Fruit fly (Drosophila melanogaster) whole organism, embryonic: ENCODE data around the gene CG32074.
A peak's percentile ranks its signal among the peaks of the same experiment; 100 is the strongest.

ENCODE experiments used
- Abd-B ChIP-seq: fragments of 200-800 bp; sonication (Bioruptor generic); optimal IDR thresholded peaks from 2 replicates; lab custom pipeline; 2018; ENCODE audit warnings: missing biosample characterization, mild to moderate bottlenecking, missing genetic modification characterization, moderate library complexity
- Asciz ChIP-seq: fragments of 200-800 bp; sonication (Bioruptor generic); optimal IDR thresholded peaks from 2 replicates; lab custom pipeline; 2017; ENCODE audit warnings: missing biosample characterization, mild to moderate bottlenecking, missing genetic modification characterization, missing genetic modification reagents
- Bteb2 ChIP-seq: fragments of 200-800 bp; sonication (Bioruptor generic); optimal IDR thresholded peaks from 2 replicates; lab custom pipeline; 2016; ENCODE audit warnings: missing biosample characterization, missing genetic modification characterization
- CG10209 ChIP-seq: fragments of 200-800 bp; sonication (Bioruptor generic); optimal IDR thresholded peaks from 3 replicates; lab custom pipeline; 2017; ENCODE audit warnings: missing biosample characterization, mild to moderate bottlenecking, missing genetic modification characterization, missing genetic modification reagents
- CG10274 ChIP-seq: fragments of 200-800 bp; sonication (Bioruptor generic); optimal IDR thresholded peaks from 3 replicates; lab custom pipeline; 2017; ENCODE audit warnings: missing biosample characterization, mild to moderate bottlenecking, missing genetic modification characterization
- CG10462 ChIP-seq: fragments of 200-800 bp; sonication (Bioruptor generic); optimal IDR thresholded peaks from 2 replicates; lab custom pipeline; 2016; ENCODE audit warnings: missing biosample characterization, missing genetic modification characterization
- CG12659 ChIP-seq: fragments of 200-800 bp; sonication (Bioruptor generic); optimal IDR thresholded peaks from 3 replicates; lab custom pipeline; 2017; ENCODE audit warnings: mild to moderate bottlenecking, missing biosample characterization, missing genetic modification reagents, missing genetic modification characterization
- CG1529 ChIP-seq: fragments of 200-800 bp; sonication (Bioruptor generic); optimal IDR thresholded peaks from 3 replicates; lab custom pipeline; 2018; ENCODE audit warnings: missing biosample characterization, missing genetic modification characterization
- CG15696 ChIP-seq: fragments of 200-800 bp; sonication (Bioruptor generic); optimal IDR thresholded peaks from 2 replicates; lab custom pipeline; 2019; ENCODE audit warnings: missing biosample characterization, mild to moderate bottlenecking, missing genetic modification characterization, moderate library complexity
- CG1647 ChIP-seq: fragments of 200-800 bp; sonication (Bioruptor generic); optimal IDR thresholded peaks from 3 replicates; lab custom pipeline; 2016; ENCODE audit warnings: missing biosample characterization, missing genetic modification characterization
- CG17328 ChIP-seq: fragments of 200-800 bp; sonication (Bioruptor generic); IDR thresholded peaks from 2 replicates; pipeline ENCODE4 v1.3.6; 2022; ENCODE audit warnings: missing biosample characterization, missing genetic modification characterization
- CG17361 ChIP-seq: fragments of 200-800 bp; sonication (Bioruptor generic); IDR thresholded peaks from 3 replicates; pipeline ENCODE4 v1.3.6; 2022; ENCODE audit warnings: missing biosample characterization, missing genetic modification characterization
- CG17568 ChIP-seq: fragments of 200-800 bp; sonication (Bioruptor generic); optimal IDR thresholded peaks from 2 replicates; lab custom pipeline; 2018; ENCODE audit warnings: missing biosample characterization, mild to moderate bottlenecking, missing genetic modification characterization, moderate library complexity
- CG18011 ChIP-seq: fragments of 200-800 bp; sonication (Bioruptor generic); optimal IDR thresholded peaks from 2 replicates; lab custom pipeline; 2017; ENCODE audit warnings: missing biosample characterization, missing genetic modification characterization, mild to moderate bottlenecking, moderate library complexity, missing genotype
- CG2120 ChIP-seq: fragments of 200-800 bp; sonication (Bioruptor generic); optimal IDR thresholded peaks from 3 replicates; lab custom pipeline; 2016; ENCODE audit warnings: missing biosample characterization, missing genetic modification characterization
- CG4617 ChIP-seq: fragments of 200-800 bp; sonication (Bioruptor generic); optimal IDR thresholded peaks from 3 replicates; lab custom pipeline; 2016; ENCODE audit warnings: missing biosample characterization, missing genetic modification characterization, borderline replicate concordance
- CG7372 ChIP-seq: fragments of 200-800 bp; sonication (Bioruptor generic); IDR thresholded peaks from 2 replicates; pipeline ENCODE4 v1.3.6; 2022; ENCODE audit warnings: missing biosample characterization, missing genetic modification characterization
- CG8944 ChIP-seq: fragments of 200-800 bp; sonication (Bioruptor generic); optimal IDR thresholded peaks from 3 replicates; lab custom pipeline; 2016; ENCODE audit warnings: missing biosample characterization, missing genetic modification characterization
- CkIIα-i1 ChIP-seq: fragments of 200-800 bp; sonication (Bioruptor generic); IDR thresholded peaks from 2 replicates; pipeline ENCODE4 v1.3.6; 2022; ENCODE audit warnings: missing biosample characterization, missing genetic modification characterization
- D ChIP-seq, 2 experiments: fragments of 200-800 bp in 1 of 2; fragments of >200 bp in 1 of 2; sonication (Bioruptor generic) in 1 of 2; optimal IDR thresholded peaks; 2 replicates in 1 of 2; 3 replicates in 1 of 2; lab custom pipeline; 2017; ENCODE audit warnings: mild to moderate bottlenecking in 1 of 2, missing biosample characterization in 1 of 2, missing genetic modification characterization in 1 of 2, missing genetic modification reagents in 1 of 2
- D19A ChIP-seq: fragments of 200-800 bp; optimal IDR thresholded peaks from 3 replicates; lab custom pipeline; 2019; ENCODE audit warnings: missing biosample characterization, mild to moderate bottlenecking, missing genetic modification characterization, moderate library complexity
- Dbx ChIP-seq: fragments of 200-800 bp; sonication (Bioruptor generic); IDR thresholded peaks from 3 replicates; pipeline ENCODE4 v1.3.6; 2022; ENCODE audit warnings: missing biosample characterization, missing genetic modification characterization
- Dip2 ChIP-seq: fragments of 200-800 bp; sonication (Bioruptor generic); IDR thresholded peaks from 2 replicates; pipeline ENCODE4 v1.3.6; 2022; ENCODE audit warnings: missing biosample characterization, missing genetic modification characterization
- Doc2 ChIP-seq: fragments of 200-800 bp; sonication (Bioruptor generic); IDR thresholded peaks from 2 replicates; pipeline ENCODE4 v1.3.6; 2022; ENCODE audit warnings: missing biosample characterization, missing genetic modification characterization
- H2.0 ChIP-seq: fragments of 200-800 bp; sonication (Bioruptor generic); IDR thresholded peaks from 2 replicates; pipeline ENCODE4 v1.3.6; 2022; ENCODE audit warnings: missing biosample characterization, missing genetic modification characterization
- Hr51 ChIP-seq, 2 experiments: fragments of 200-800 bp; sonication (Bioruptor generic); optimal IDR thresholded peaks; 2 replicates in 1 of 2; 3 replicates in 1 of 2; lab custom pipeline; 2016 to 2018; ENCODE audit warnings: missing biosample characterization in 2 of 2, missing genetic modification characterization in 2 of 2, mild to moderate bottlenecking in 1 of 2, moderate library complexity in 1 of 2
- Mes4 ChIP-seq: fragments of 200-800 bp; sonication (Bioruptor generic); optimal IDR thresholded peaks from 2 replicates; lab custom pipeline; 2016; ENCODE audit warnings: missing biosample characterization, missing genetic modification characterization
- ato ChIP-seq: fragments of 200-800 bp; sonication (Bioruptor generic); IDR thresholded peaks from 2 replicates; pipeline ENCODE4 v1.3.6; 2022; ENCODE audit warnings: missing biosample characterization, missing genetic modification characterization; ENCODE audit not compliant: partially characterized antibody
- bigmax ChIP-seq: fragments of 200-800 bp; sonication (Bioruptor generic); optimal IDR thresholded peaks from 2 replicates; lab custom pipeline; 2018; ENCODE audit warnings: missing biosample characterization, mild to moderate bottlenecking, missing genetic modification characterization
- danr ChIP-seq: fragments of 200-800 bp; sonication (Bioruptor generic); IDR thresholded peaks from 2 replicates; pipeline ENCODE4 v1.3.6; 2022; ENCODE audit warnings: missing biosample characterization, missing genetic modification characterization
- fd96Cb ChIP-seq: fragments of 200-800 bp; sonication (Bioruptor generic); optimal IDR thresholded peaks from 2 replicates; lab custom pipeline; 2018; ENCODE audit warnings: missing biosample characterization, mild to moderate bottlenecking, missing genetic modification characterization, moderate library complexity
- fu2 ChIP-seq: fragments of 200-800 bp; sonication (Bioruptor generic); optimal IDR thresholded peaks from 2 replicates; lab custom pipeline; 2016; ENCODE audit warnings: missing biosample characterization, missing genetic modification characterization
- grau ChIP-seq: fragments of 200-800 bp; optimal IDR thresholded peaks from 3 replicates; lab custom pipeline; 2019; ENCODE audit warnings: missing biosample characterization, mild to moderate bottlenecking, missing genetic modification characterization, moderate library complexity
- ken ChIP-seq: fragments of 200-800 bp; sonication (Bioruptor generic); IDR thresholded peaks from 3 replicates; pipeline ENCODE4 v1.3.6; 2022; ENCODE audit warnings: missing biosample characterization, missing genetic modification characterization
- kni ChIP-seq: fragments of 200-800 bp; sonication (Bioruptor generic); optimal IDR thresholded peaks from 3 replicates; lab custom pipeline; 2017; ENCODE audit warnings: mild to moderate bottlenecking, missing biosample characterization, missing genetic modification reagents, missing genetic modification characterization
- nerfin-1 ChIP-seq: fragments of 200-800 bp; sonication (Bioruptor generic); optimal IDR thresholded peaks from 3 replicates; lab custom pipeline; 2019; ENCODE audit warnings: missing biosample characterization, mild to moderate bottlenecking, missing genetic modification characterization, moderate library complexity
- onecut ChIP-seq: fragments of 200-800 bp; sonication (Bioruptor generic); IDR thresholded peaks from 2 replicates; pipeline ENCODE4 v1.3.6; 2022; ENCODE audit warnings: missing biosample characterization, missing genetic modification characterization
- pan ChIP-seq, 4 experiments: fragments of >200 bp in 3 of 4; fragments of 200-800 bp in 1 of 4; sonication (Bioruptor generic) in 1 of 4; optimal IDR thresholded peaks in 3 of 4; IDR thresholded peaks in 1 of 4; 2 replicates each; pipeline versions ENCODE4 v1.3.6 to Lab custom; 2017 to 2022; ENCODE audit warnings: missing biosample characterization in 2 of 4, missing genetic modification characterization in 2 of 4, mixed read lengths in 1 of 4
- phol ChIP-seq: fragments of 200-800 bp; sonication (Bioruptor generic); optimal IDR thresholded peaks from 3 replicates; lab custom pipeline; 2018; ENCODE audit warnings: missing biosample characterization, mild to moderate bottlenecking, missing genetic modification characterization, moderate library complexity
- sc ChIP-seq, 3 experiments: fragments of >200 bp in 2 of 3; fragments of 200-800 bp in 1 of 3; sonication (Bioruptor generic) in 1 of 3; optimal IDR thresholded peaks; 2 replicates in 2 of 3; 3 replicates in 1 of 3; lab custom pipeline; 2017; ENCODE audit warnings: mild to moderate bottlenecking in 1 of 3, missing biosample characterization in 1 of 3, missing genetic modification characterization in 1 of 3, missing genetic modification reagents in 1 of 3
- shn ChIP-seq: fragments of 200-800 bp; sonication (Bioruptor generic); optimal IDR thresholded peaks from 3 replicates; lab custom pipeline; 2016; ENCODE audit warnings: missing biosample characterization, missing genetic modification characterization
- sima ChIP-seq: fragments of 200-800 bp; sonication (Bioruptor generic); optimal IDR thresholded peaks from 2 replicates; lab custom pipeline; 2016; ENCODE audit warnings: missing biosample characterization, missing genetic modification characterization
- slp2 ChIP-seq: fragments of 200-800 bp; sonication (Bioruptor generic); optimal IDR thresholded peaks from 2 replicates; lab custom pipeline; 2016; ENCODE audit warnings: missing biosample characterization, missing genetic modification characterization
- tin ChIP-seq: fragments of 200-800 bp; sonication (Bioruptor generic); optimal IDR thresholded peaks from 3 replicates; lab custom pipeline; 2016; ENCODE audit warnings: missing biosample characterization, missing genetic modification characterization
- tll ChIP-seq, 2 experiments: fragments of 200-800 bp in 1 of 2; fragments of >200 bp in 1 of 2; sonication (Bioruptor generic) in 1 of 2; optimal IDR thresholded peaks; 2 replicates each; lab custom pipeline; 2017 to 2019; ENCODE audit warnings: missing biosample characterization in 2 of 2, missing genetic modification characterization in 2 of 2, mild to moderate bottlenecking in 1 of 2, moderate library complexity in 1 of 2
- twi ChIP-seq: fragments of 200-800 bp; optimal IDR thresholded peaks from 2 replicates; lab custom pipeline; 2019; ENCODE audit warnings: missing biosample characterization, mild to moderate bottlenecking, missing genetic modification characterization, moderate library complexity
- vvl ChIP-seq: fragments of 200-800 bp; sonication (Bioruptor generic); IDR thresholded peaks from 2 replicates; pipeline ENCODE4 v1.3.6; 2022; ENCODE audit warnings: missing biosample characterization, missing genetic modification characterization

Gene CG32074

dm6 chr3L:11084557-11085231 is 47.4 kb downstream of the CG32074 start (continued):
- no peak for TF ChIP-seq D (optimal IDR thresholded peaks at IDR 0.05; lab: Kevin White, UChicago)
- peak; percentile 95 for TF ChIP-seq D (GFP tag; optimal IDR thresholded peaks at IDR 0.05; lab: Kevin White, UChicago)
- TF ChIP-seq CG1529, result peak; percentile 97
- peak; percentile 66; the same call in 1 of the 2 replicates for TF ChIP-seq CkIIα-i1 (GFP tag; lab: Robert Waterston, UW)
- no peak for TF ChIP-seq pan (optimal IDR thresholded peaks at IDR 0.05; lab: Kevin White, UChicago)
- TF ChIP-seq pan (GFP tag; optimal IDR thresholded peaks at IDR 0.05 in 1 of 2, IDR thresholded peaks at IDR 0.05 in 1 of 2), result peak in 1 of 2 experiments; percentile 98
- peak; percentile 91 for TF ChIP-seq CG7372
- peak; percentile 97 for TF ChIP-seq fd96Cb (tag; lab: Kevin White, UChicago)
- TF ChIP-seq shn (GFP tag; lab: Kevin White, UChicago), result peak; percentile 92
- peak; percentile 94 for TF ChIP-seq CG8944 (GFP tag; lab: Kevin White, UChicago)
- TF ChIP-seq twi (tag; lab: Kevin White, UChicago), result peak; percentile 89
- peak; percentile 95 for TF ChIP-seq CG17568 (GFP tag; lab: Kevin White, UChicago)
- TF ChIP-seq Asciz, result peak; percentile 98
- peak; percentile 97 for TF ChIP-seq CG17361 (GFP tag; lab: Robert Waterston, UW)
- peak; percentile 73 for TF ChIP-seq CG10274 (GFP tag; lab: Kevin White, UChicago)
- peak; percentile 91 for TF ChIP-seq CG1647
- peak; percentile 91 for TF ChIP-seq onecut (GFP tag; lab: Robert Waterston, UW)
- TF ChIP-seq fu2 (GFP tag; lab: Kevin White, UChicago), result peak; percentile 91
- TF ChIP-seq Dbx (GFP tag; lab: Robert Waterston, UW), result peak; percentile 82; the same call in 2 of the 3 replicates
- peak; percentile 93 for TF ChIP-seq grau (tag; lab: Kevin White, UChicago)
- peak; percentile 93 for TF ChIP-seq CG4617 (GFP tag; lab: Kevin White, UChicago)
- peak; percentile 96 for TF ChIP-seq CG10209 (GFP tag; lab: Kevin White, UChicago)
- no peak for TF ChIP-seq sc (optimal IDR thresholded peaks at IDR 0.05; lab: Kevin White, UChicago)
- TF ChIP-seq sc (GFP tag; optimal IDR thresholded peaks at IDR 0.05; lab: Kevin White, UChicago), result peak; percentile 94
- TF ChIP-seq bigmax, result peak; percentile 28
- TF ChIP-seq CG17328 (GFP tag; lab: Robert Waterston, UW), result peak; percentile 99
- peak; percentile 95 for TF ChIP-seq ken (GFP tag; lab: Robert Waterston, UW)
- TF ChIP-seq sima (GFP tag; lab: Kevin White, UChicago), result peak; percentile 91
- peak; percentile 89 for TF ChIP-seq danr (GFP tag; lab: Robert Waterston, UW)
- TF ChIP-seq CG10462, result peak; percentile 97
- no peak for TF ChIP-seq ato (GFP tag; lab: Robert Waterston, UW)
- peak; percentile 93 to 97 for TF ChIP-seq Hr51 (GFP tag; optimal IDR thresholded peaks at IDR 0.05; lab: Kevin White, UChicago)
- peak; percentile 97 for TF ChIP-seq H2.0
- peak; percentile 95 for TF ChIP-seq phol (tag; lab: Kevin White, UChicago)
- TF ChIP-seq tll (GFP tag; optimal IDR thresholded peaks at IDR 0.05; lab: Kevin White, UChicago), result peak in 1 of 2 experiments; percentile 89
- peak; percentile 96 for TF ChIP-seq slp2 (GFP tag; lab: Kevin White, UChicago)
- peak; percentile 95 for TF ChIP-seq D19A (tag; lab: Kevin White, UChicago)
- peak; percentile 95 for TF ChIP-seq Abd-B (GFP tag; lab: Kevin White, UChicago)
- peak; percentile 96 for TF ChIP-seq CG12659 (GFP tag; lab: Kevin White, UChicago)
- TF ChIP-seq Dip2 (GFP tag; lab: Robert Waterston, UW), result peak; percentile 36; the same call in 1 of the 2 replicates
- peak; percentile 98 for TF ChIP-seq Mes4
- TF ChIP-seq CG2120 (GFP tag; lab: Kevin White, UChicago), result peak; percentile 89
- peak; percentile 80 for TF ChIP-seq Doc2 (GFP tag; lab: Robert Waterston, UW)
- TF ChIP-seq CG15696 (tag; lab: Kevin White, UChicago), result peak; percentile 93
- TF ChIP-seq CG18011 (GFP tag; lab: Kevin White, UChicago), result peak; percentile 77
- TF ChIP-seq vvl (GFP tag; lab: Robert Waterston, UW), result peak; percentile 99
- TF ChIP-seq Bteb2 (GFP tag; lab: Kevin White, UChicago), result peak; percentile 94
- TF ChIP-seq tin, result peak; percentile 97
- TF ChIP-seq nerfin-1 (tag; lab: Kevin White, UChicago), result peak; percentile 93
- peak; percentile 41 for TF ChIP-seq kni
